Worm (Caenorhabditis elegans): ENCODE results near the gene str-14.

DNA sequence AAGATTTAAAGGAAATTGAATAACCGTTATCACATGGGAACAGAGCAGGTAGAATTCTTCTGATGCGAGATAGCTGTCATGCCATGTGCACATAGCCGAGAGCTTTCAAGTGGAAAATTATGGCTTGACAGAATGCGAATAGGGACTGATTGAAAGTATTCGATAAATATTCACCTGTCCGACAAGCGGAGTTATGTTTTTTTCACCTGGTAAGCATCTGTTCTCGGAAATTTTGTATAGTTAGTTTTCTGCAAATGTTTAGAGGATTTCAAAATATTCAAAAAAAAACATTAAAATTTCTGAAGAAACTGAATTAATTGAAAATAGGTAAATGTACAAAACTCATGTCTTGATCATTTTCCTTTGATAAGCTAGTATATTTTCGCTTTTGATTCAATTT lies 42.5 kb upstream of the str-14 start, which contains the start of gene srh-136:
- TF ChIP-seq snpc-4 (GFP tag; optimal IDR thresholded peaks at IDR 0.05) (no peak), snpc-4 (tag; optimal IDR thresholded peaks at IDR 0.05) (no peak), ama-1 (optimal IDR thresholded peaks at IDR 0.05) (no peak), ama-1 (GFP tag; optimal IDR thresholded peaks at IDR 0.05) (no peak), F37B4.10 (GFP tag; IDR thresholded peaks at IDR 0.05) (no peak), lin-35 (GFP tag; optimal IDR thresholded peaks at IDR 0.05) (no peak), F57C9.4 (tag; optimal IDR thresholded peaks at IDR 0.05) (no peak), egl-18 (GFP tag; IDR thresholded peaks at IDR 0.05) (no peak), sdz-38 (tag; optimal IDR thresholded peaks at IDR 0.05) (no peak)
